Worm (Caenorhabditis elegans): ENCODE results near the gene hpo-7.

hpo-7 gene

DNA sequence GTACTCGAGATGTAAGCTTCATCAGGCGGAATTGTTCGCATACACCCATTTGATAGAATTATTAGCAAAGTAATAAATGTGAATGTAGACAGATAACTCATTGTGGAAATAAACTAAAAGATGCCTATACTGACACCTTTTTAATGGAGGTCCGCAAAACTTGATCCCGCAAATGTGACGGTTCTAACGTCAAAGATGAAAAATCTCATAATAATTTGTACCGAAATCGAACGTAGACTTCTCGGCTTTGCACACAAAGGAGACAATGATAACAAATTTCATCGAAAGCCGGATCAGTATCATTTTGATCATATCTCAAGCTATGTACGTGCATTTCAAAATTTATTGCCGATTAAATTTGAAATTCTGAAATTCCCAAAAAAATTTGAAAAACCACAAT, 27.2 kb downstream of the hpo-7 start, which contains the start of gene R52.4:
TSS of gene R52.4 (minus strand) at position 101 of the 400 bp plus-strand sequence.
- TF ChIP-seq snpc-4 (tag; optimal IDR thresholded peaks at IDR 0.05) (no peak), nhr-11 (tag; optimal IDR thresholded peaks at IDR 0.05) (no peak), egl-27 (tag; optimal IDR thresholded peaks at IDR 0.05) (no peak), fos-1 (tag; optimal IDR thresholded peaks at IDR 0.05) (no peak), ceh-82 (tag; optimal IDR thresholded peaks at IDR 0.05) (no peak), mdl-1 (tag; optimal IDR thresholded peaks at IDR 0.05) (no peak), elt-2 (tag; optimal IDR thresholded peaks at IDR 0.05) (no peak), unc-62 (GFP tag; optimal IDR thresholded peaks at IDR 0.05) (no peak), egl-5 (tag; optimal IDR thresholded peaks at IDR 0.05) (no peak), eor-1 (tag; optimal IDR thresholded peaks at IDR 0.05) (no peak), ama-1 (optimal IDR thresholded peaks at IDR 0.05) (no peak), nhr-67 (tag; optimal IDR thresholded peaks at IDR 0.05) (no peak), jun-1 (tag; optimal IDR thresholded peaks at IDR 0.05) (no peak), pqm-1 (tag; optimal IDR thresholded peaks at IDR 0.05) (no peak), fkh-10 (GFP tag; optimal IDR thresholded peaks at IDR 0.05) (no peak), sea-2 (GFP tag; optimal IDR thresholded peaks at IDR 0.05) (no peak), zag-1 (tag; optimal IDR thresholded peaks at IDR 0.05) (no peak), daf-12 (tag; optimal IDR thresholded peaks at IDR 0.05) (no peak)

ce11 chrII:2099139-2099976, 36.1 kb downstream of the hpo-7 start, which contains the start of gene math-42:
Gene math-42 (plus strand): TSS chrII:2099926.
- TF ChIP-seq ama-1 (optimal IDR thresholded peaks at IDR 0.05) = no peak
- no peak for TF ChIP-seq mdl-1 (tag; optimal IDR thresholded peaks at IDR 0.05)
- no peak for TF ChIP-seq unc-39 (tag; optimal IDR thresholded peaks at IDR 0.05)
- no peak for TF ChIP-seq nhr-25 (tag; optimal IDR thresholded peaks at IDR 0.05)
- TF ChIP-seq elt-2 (tag; optimal IDR thresholded peaks at IDR 0.05) = peak; percentile 60

ce11 chrII:2094924-2095650, 40.4 kb downstream of the hpo-7 start, which contains the start of gene T16A1.2:
Gene T16A1.2 (plus strand): TSS chrII:2095600.
- no peak for TF ChIP-seq aly-2 (tag; optimal IDR thresholded peaks at IDR 0.05)
- no peak for TF ChIP-seq unc-39 (tag; optimal IDR thresholded peaks at IDR 0.05)

DNA sequence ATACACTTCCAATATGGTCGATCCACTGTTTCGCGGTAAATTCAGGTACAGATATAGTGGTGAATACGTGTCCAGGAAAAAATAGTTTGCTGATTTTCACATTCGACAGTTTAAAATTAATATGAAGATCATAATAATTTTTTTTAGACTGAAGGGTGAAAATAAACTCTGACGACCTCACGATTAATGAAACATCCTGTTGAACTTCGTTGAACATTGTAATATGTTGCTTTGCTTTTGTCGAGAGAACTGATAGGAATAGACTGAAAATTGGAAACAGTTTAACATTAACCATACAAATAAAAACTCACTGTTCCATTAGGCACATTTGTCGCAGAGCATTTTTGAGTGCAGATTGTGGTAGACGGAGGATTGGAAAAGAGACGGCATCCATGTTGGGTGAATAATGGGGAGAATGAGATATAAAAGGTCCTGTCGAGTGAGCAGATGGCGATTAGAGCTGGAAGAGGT, 42.0 kb downstream of the hpo-7 start, which contains the start of gene fbxb-37:
TSS of gene fbxb-37 (minus strand) at position 421 of the 471 bp plus-strand sequence.
- TF ChIP-seq elt-1 (tag; optimal IDR thresholded peaks at IDR 0.05) = no peak
- TF ChIP-seq ZK546.5 (tag; optimal IDR thresholded peaks at IDR 0.05) = no peak
- no peak for TF ChIP-seq elt-3 (tag; optimal IDR thresholded peaks at IDR 0.05)
- TF ChIP-seq fkh-2 (tag; optimal IDR thresholded peaks at IDR 0.05) = no peak
- no peak for TF ChIP-seq ceh-9 (tag; optimal IDR thresholded peaks at IDR 0.05)
- TF ChIP-seq R02D3.7 (tag; optimal IDR thresholded peaks at IDR 0.05) = no peak
- TF ChIP-seq lin-15B (tag; optimal IDR thresholded peaks at IDR 0.05) = no peak
- TF ChIP-seq elt-2 (tag; optimal IDR thresholded peaks at IDR 0.05) = no peak
- TF ChIP-seq ceh-82 (tag; optimal IDR thresholded peaks at IDR 0.05) = no peak
- TF ChIP-seq egl-5 (tag; optimal IDR thresholded peaks at IDR 0.05) = no peak
- no peak for TF ChIP-seq daf-12 (tag; optimal IDR thresholded peaks at IDR 0.05)
- TF ChIP-seq fkh-10 (GFP tag; optimal IDR thresholded peaks at IDR 0.05) = no peak
- no peak for TF ChIP-seq unc-62 (GFP tag; optimal IDR thresholded peaks at IDR 0.05)
- TF ChIP-seq nhr-237 (tag; optimal IDR thresholded peaks at IDR 0.05) = no peak
- TF ChIP-seq ceh-16 (tag; optimal IDR thresholded peaks at IDR 0.05) = no peak
- TF ChIP-seq nhr-76 (tag; optimal IDR thresholded peaks at IDR 0.05) = no peak
- no peak for TF ChIP-seq nhr-67 (tag; optimal IDR thresholded peaks at IDR 0.05)
- no peak for TF ChIP-seq nhr-25 (tag; optimal IDR thresholded peaks at IDR 0.05)
- TF ChIP-seq egl-27 (tag; optimal IDR thresholded peaks at IDR 0.05) = no peak
- no peak for TF ChIP-seq aly-2 (tag; optimal IDR thresholded peaks at IDR 0.05)

ce11 chrII:2091972-2092371, 43.5 kb downstream of the hpo-7 start, which contains the start of gene T16A1.10:
Gene T16A1.10 (minus strand): TSS chrII:2092094.
- TF ChIP-seq jun-1 (tag; optimal IDR thresholded peaks at IDR 0.05) = no peak
- no peak for TF ChIP-seq nfya-1 (tag; optimal IDR thresholded peaks at IDR 0.05; ENCODE audit: insufficient read depth)
- TF ChIP-seq sea-2 (GFP tag; optimal IDR thresholded peaks at IDR 0.05) = no peak
- TF ChIP-seq ceh-9 (tag; optimal IDR thresholded peaks at IDR 0.05) = no peak
- TF ChIP-seq nhr-77 (tag; optimal IDR thresholded peaks at IDR 0.05) = no peak
- no peak for TF ChIP-seq nhr-28 (tag; optimal IDR thresholded peaks at IDR 0.05)
- TF ChIP-seq nhr-12 (tag; optimal IDR thresholded peaks at IDR 0.05) = no peak
- no peak for TF ChIP-seq zag-1 (tag; optimal IDR thresholded peaks at IDR 0.05)
- no peak for TF ChIP-seq ztf-4 (tag; optimal IDR thresholded peaks at IDR 0.05)
- TF ChIP-seq nhr-43 (tag; optimal IDR thresholded peaks at IDR 0.05; ENCODE audit: poor library complexity, severe bottlenecking) = no peak
- TF ChIP-seq hmg-11 (tag; optimal IDR thresholded peaks at IDR 0.05) = no peak
- no peak for TF ChIP-seq snpc-4 (tag; optimal IDR thresholded peaks at IDR 0.05)
- no peak for TF ChIP-seq nhr-67 (tag; optimal IDR thresholded peaks at IDR 0.05)
- no peak for TF ChIP-seq daf-12 (tag; optimal IDR thresholded peaks at IDR 0.05)

All from whole organism, L3 larva.